Worm (Caenorhabditis elegans) whole organism, young adult: ENCODE results near the gene magu-4.

Experiments used
- B0019.2 ChIP-seq: fragments of 200-800 bp; sonication (Bioruptor generic); conservative IDR thresholded peaks from 2 replicates; pipeline ENCODE4 v1.3.6; 2022; ENCODE audit warnings: missing genetic modification reagents, missing genetic modification characterization, missing compliant biosample characterization
- B0336.3 ChIP-seq: fragments of 200-800 bp; sonication (Bioruptor generic); IDR thresholded peaks from 2 replicates; pipeline ENCODE4 v1.3.6; 2022; ENCODE audit warnings: missing genetic modification characterization, missing compliant biosample characterization
- D2030.7 ChIP-seq: fragments of 200-800 bp; sonication (Bioruptor generic); IDR thresholded peaks from 2 replicates; pipeline ENCODE4 v1.3.6; 2022; ENCODE audit warnings: missing genetic modification reagents, missing genetic modification characterization, missing compliant biosample characterization
- F39B2.1 ChIP-seq: fragments of 200-800 bp; sonication (Bioruptor generic); IDR thresholded peaks from 2 replicates; pipeline ENCODE4 v1.3.6; 2022; ENCODE audit warnings: missing genetic modification reagents, missing genetic modification characterization, missing compliant biosample characterization
- F49E8.2 ChIP-seq: sonication (generic microtip); optimal IDR thresholded peaks from 3 replicates; lab custom pipeline; 2017; ENCODE audit warnings: missing genetic modification characterization, mild to moderate bottlenecking, missing compliant biosample characterization, antibody characterized with exemption, moderate library complexity; ENCODE audit not compliant: insufficient read depth
- T07F8.4 ChIP-seq: sonication (generic microtip); optimal IDR thresholded peaks from 2 replicates; lab custom pipeline; 2016; ENCODE audit warnings: mild to moderate bottlenecking, missing genetic modification characterization, moderate library complexity, missing compliant biosample characterization
- Y56A3A.18 ChIP-seq: fragments of 200-800 bp; sonication (Bioruptor generic); IDR thresholded peaks from 2 replicates; pipeline ENCODE4 v1.3.6; 2022; ENCODE audit warnings: missing genetic modification reagents, missing genetic modification characterization, missing compliant biosample characterization
- Y95B8A.8 ChIP-seq: fragments of 200-800 bp; sonication (Bioruptor generic); IDR thresholded peaks from 2 replicates; pipeline ENCODE4 v1.3.6; 2022; ENCODE audit warnings: missing genetic modification reagents, missing genetic modification characterization, missing compliant biosample characterization
- atf-7 ChIP-seq: sonication (generic microtip); optimal IDR thresholded peaks from 2 replicates; lab custom pipeline; 2017; ENCODE audit warnings: mild to moderate bottlenecking, missing genetic modification characterization, missing compliant biosample characterization
- attf-5 ChIP-seq: fragments of 200-800 bp; sonication (Bioruptor generic); optimal IDR thresholded peaks from 2 replicates; lab custom pipeline; 2018; ENCODE audit warnings: mild to moderate bottlenecking, missing genetic modification characterization, missing compliant biosample characterization
- attf-6 ChIP-seq: fragments of 200-800 bp; sonication (Bioruptor generic); IDR thresholded peaks from 2 replicates; pipeline ENCODE4 v1.3.6; 2022; ENCODE audit warnings: missing genetic modification reagents, missing genetic modification characterization, missing compliant biosample characterization
- bed-1 ChIP-seq: fragments of 200-800 bp; sonication (Bioruptor generic); IDR thresholded peaks from 2 replicates; pipeline ENCODE4 v1.3.6; 2022; ENCODE audit warnings: missing genetic modification reagents, missing genetic modification characterization, missing compliant biosample characterization
- bed-2 ChIP-seq: fragments of 200-800 bp; sonication (Bioruptor generic); IDR thresholded peaks from 2 replicates; pipeline ENCODE4 v1.3.6; 2022; ENCODE audit warnings: missing genetic modification reagents, missing genetic modification characterization, missing compliant biosample characterization
- ceh-40 ChIP-seq: fragments of 200-800 bp; sonication (Bioruptor generic); IDR thresholded peaks from 2 replicates; pipeline ENCODE4 v1.3.6; 2022; ENCODE audit warnings: missing genetic modification characterization, missing compliant biosample characterization
- ceh-58 ChIP-seq: fragments of 200-800 bp; sonication (Bioruptor generic); IDR thresholded peaks from 2 replicates; pipeline ENCODE4 v1.3.6; 2022; ENCODE audit warnings: missing genetic modification characterization, missing compliant biosample characterization
- dox-1 ChIP-seq: fragments of 200-800 bp; sonication (Bioruptor generic); IDR thresholded peaks from 2 replicates; pipeline ENCODE4 v1.3.6; 2022; ENCODE audit warnings: missing genetic modification reagents, missing genetic modification characterization, missing compliant biosample characterization
- efl-1 ChIP-seq: fragments of 150-350 bp; optimal IDR thresholded peaks from 2 replicates; lab custom pipeline; 2014; ENCODE audit warnings: missing biosample characterization, missing genetic modification reagents, missing genetic modification characterization
- egl-18 ChIP-seq: fragments of 200-800 bp; sonication (Bioruptor generic); IDR thresholded peaks from 2 replicates; pipeline ENCODE4 v1.3.6; 2022; ENCODE audit warnings: missing genetic modification reagents, missing genetic modification characterization, missing compliant biosample characterization
- egrh-3 ChIP-seq: fragments of 200-800 bp; sonication (Bioruptor generic); IDR thresholded peaks from 2 replicates; pipeline ENCODE4 v1.3.6; 2022; ENCODE audit warnings: missing genetic modification reagents, missing genetic modification characterization, missing compliant biosample characterization
- fkh-3 ChIP-seq: sonication (generic microtip); optimal IDR thresholded peaks from 2 replicates; lab custom pipeline; 2016; ENCODE audit warnings: mild to moderate bottlenecking, missing genetic modification characterization, missing compliant biosample characterization
- gei-17 ChIP-seq: fragments of 200-800 bp; sonication (Bioruptor generic); optimal IDR thresholded peaks from 2 replicates; lab custom pipeline; 2018; ENCODE audit warnings: mild to moderate bottlenecking, missing genetic modification characterization, missing compliant biosample characterization
- him-1 ChIP-seq: sonication (generic microtip); optimal IDR thresholded peaks from 2 replicates; lab custom pipeline; 2016; ENCODE audit warnings: missing genotype, missing genetic modification reagents, missing genetic modification characterization, missing compliant biosample characterization
- hlh-12 ChIP-seq: sonication (generic microtip); optimal IDR thresholded peaks from 2 replicates; lab custom pipeline; 2016; ENCODE audit warnings: missing genetic modification characterization, missing compliant biosample characterization
- hsf-1 ChIP-seq: fragments of 200-800 bp; sonication (Bioruptor generic); IDR thresholded peaks from 2 replicates; pipeline ENCODE4 v1.3.6; 2022; ENCODE audit warnings: missing genetic modification reagents, missing genetic modification characterization, missing compliant biosample characterization
- lag-1 ChIP-seq: fragments of 200-800 bp; sonication (Bioruptor generic); IDR thresholded peaks from 2 replicates; pipeline ENCODE4 v1.3.6; 2022; ENCODE audit warnings: missing genetic modification reagents, missing genetic modification characterization, missing compliant biosample characterization
- lin-35 ChIP-seq, 3 experiments: fragments of 150-350 bp in 2 of 3; sonication (generic microtip) in 1 of 3; optimal IDR thresholded peaks; 2 replicates each; lab custom pipeline; 2014 to 2018; ENCODE audit warnings: missing biosample characterization in 3 of 3, missing genetic modification characterization in 3 of 3, missing genetic modification reagents in 3 of 3
- lin-40 ChIP-seq: sonication (generic microtip); optimal IDR thresholded peaks from 2 replicates; lab custom pipeline; 2016; ENCODE audit warnings: missing genetic modification characterization, mild to moderate bottlenecking, missing compliant biosample characterization, missing genotype, missing genetic modification reagents
- lin-54 ChIP-seq: fragments of 200-800 bp; sonication (Bioruptor generic); optimal IDR thresholded peaks from 2 replicates; lab custom pipeline; 2018; ENCODE audit warnings: mild to moderate bottlenecking, missing genetic modification characterization, missing compliant biosample characterization
- madf-10 ChIP-seq: sonication (generic microtip); optimal IDR thresholded peaks from 2 replicates; lab custom pipeline; 2016; ENCODE audit warnings: mild to moderate bottlenecking, missing genetic modification characterization, missing compliant biosample characterization
- mel-28 ChIP-seq: sonication (generic microtip); optimal IDR thresholded peaks from 2 replicates; lab custom pipeline; 2016; ENCODE audit warnings: borderline replicate concordance, mild to moderate bottlenecking, missing genetic modification characterization, missing compliant biosample characterization
- nfya-1 ChIP-seq: sonication (generic microtip); optimal IDR thresholded peaks from 2 replicates; lab custom pipeline; 2017; ENCODE audit warnings: antibody characterized with exemption, missing compliant biosample characterization, missing genetic modification characterization, borderline replicate concordance; ENCODE audit not compliant: insufficient read depth
- nhr-120 ChIP-seq: fragments of 200-800 bp; sonication (Bioruptor generic); IDR thresholded peaks from 2 replicates; pipeline ENCODE4 v1.3.6; 2022; ENCODE audit warnings: missing genetic modification characterization, missing compliant biosample characterization
- nhr-179 ChIP-seq: sonication (generic microtip); optimal IDR thresholded peaks from 2 replicates; lab custom pipeline; 2016; ENCODE audit warnings: mild to moderate bottlenecking, missing genetic modification characterization, missing compliant biosample characterization
- nhr-80 ChIP-seq: sonication (generic microtip); optimal IDR thresholded peaks from 2 replicates; lab custom pipeline; 2016; ENCODE audit warnings: missing genetic modification characterization, missing compliant biosample characterization
- nhr-90 ChIP-seq: sonication (generic microtip); optimal IDR thresholded peaks from 2 replicates; lab custom pipeline; 2016; ENCODE audit warnings: missing genotype, mild to moderate bottlenecking, missing genetic modification characterization, missing compliant biosample characterization
- pha-4 ChIP-seq: fragments of 150-350 bp; sonication (generic microtip); optimal IDR thresholded peaks from 2 replicates; lab custom pipeline; 2014; ENCODE audit warnings: missing biosample characterization, missing genetic modification reagents, missing genetic modification characterization
- rcor-1 ChIP-seq: fragments of 200-800 bp; sonication (Bioruptor generic); IDR thresholded peaks from 2 replicates; pipeline ENCODE4 v1.3.6; 2022; ENCODE audit warnings: missing genetic modification reagents, missing genetic modification characterization, missing compliant biosample characterization
- repo-1 ChIP-seq: sonication (generic microtip); optimal IDR thresholded peaks from 2 replicates; lab custom pipeline; 2017; ENCODE audit warnings: mild to moderate bottlenecking, missing genetic modification characterization, missing compliant biosample characterization
- sea-2 ChIP-seq: fragments of 200-800 bp; sonication (Bioruptor generic); IDR thresholded peaks from 2 replicates; pipeline ENCODE4 v1.3.6; 2022; ENCODE audit warnings: missing genetic modification characterization, missing compliant biosample characterization
- snpc-1.3 ChIP-seq: sonication (generic microtip); optimal IDR thresholded peaks from 2 replicates; lab custom pipeline; 2017; ENCODE audit warnings: missing genetic modification characterization, mild to moderate bottlenecking, missing compliant biosample characterization, antibody characterized with exemption, moderate library complexity, missing genotype, missing genetic modification reagents; ENCODE audit not compliant: insufficient read depth
- snpc-4 ChIP-seq, 5 experiments: fragments of 150-350 bp in 1 of 5; sonication (generic microtip) in 4 of 5; optimal IDR thresholded peaks; 2 replicates each; lab custom pipeline; 2014 to 2018; ENCODE audit warnings: missing genetic modification characterization in 5 of 5, missing biosample characterization in 3 of 5, antibody characterized with exemption in 2 of 5, mild to moderate bottlenecking in 2 of 5, missing compliant biosample characterization in 2 of 5, missing genotype in 2 of 5, moderate library complexity in 2 of 5, missing genetic modification reagents in 1 of 5
- tbp1 ChIP-seq: fragments of 200-800 bp; sonication (Bioruptor generic); optimal IDR thresholded peaks from 2 replicates; lab custom pipeline; 2018; ENCODE audit warnings: mild to moderate bottlenecking, missing genetic modification characterization, missing compliant biosample characterization
- tbx-9 ChIP-seq: sonication (generic microtip); optimal IDR thresholded peaks from 2 replicates; lab custom pipeline; 2016; ENCODE audit warnings: borderline replicate concordance, missing genetic modification characterization, inconsistent platforms, missing compliant biosample characterization
- tlf-1 ChIP-seq: fragments of 200-800 bp; sonication (Bioruptor generic); optimal IDR thresholded peaks from 2 replicates; lab custom pipeline; 2018; ENCODE audit warnings: mild to moderate bottlenecking, missing genetic modification characterization, missing compliant biosample characterization
- unc-62 ChIP-seq: fragments of 150-350 bp; optimal IDR thresholded peaks from 2 replicates; lab custom pipeline; 2014; ENCODE audit warnings: missing biosample characterization, missing genetic modification reagents, missing genetic modification characterization
- zfh-2 ChIP-seq: fragments of 200-800 bp; sonication (Bioruptor generic); conservative IDR thresholded peaks from 2 replicates; pipeline ENCODE4 v1.3.6; 2022; ENCODE audit warnings: missing genetic modification reagents, missing genetic modification characterization, missing compliant biosample characterization
- ztf-25 ChIP-seq: fragments of 200-800 bp; sonication (Bioruptor generic); IDR thresholded peaks from 2 replicates; pipeline ENCODE4 v1.3.6; 2022; ENCODE audit warnings: missing genetic modification reagents, missing genetic modification characterization, missing compliant biosample characterization
- ztf-28 ChIP-seq: fragments of 200-800 bp; sonication (Bioruptor generic); IDR thresholded peaks from 2 replicates; pipeline ENCODE4 v1.3.6; 2022; ENCODE audit warnings: missing genetic modification reagents, missing genetic modification characterization, missing compliant biosample characterization
- ztf-6 ChIP-seq: fragments of 200-800 bp; sonication (Bioruptor generic); IDR thresholded peaks from 2 replicates; pipeline ENCODE4 v1.3.6; 2022; ENCODE audit warnings: missing genetic modification reagents, missing genetic modification characterization, missing compliant biosample characterization

magu-4 gene

ce11 chrIV:9989416-9989815 lies 20.1 kb upstream of the magu-4 start:
- TF ChIP-seq attf-5 (no peak), atf-7 (tag; lab: Kevin White, UChicago) (no peak), dox-1 (GFP tag; lab: Robert Waterston, UW) (no peak), ztf-28 (GFP tag; lab: Robert Waterston, UW) (no peak), fkh-3 (tag; lab: Kevin White, UChicago) (no peak), repo-1 (tag; lab: Kevin White, UChicago) (no peak), ceh-40 (GFP tag; lab: Robert Waterston, UW) (no peak), B0019.2 (GFP tag; lab: Robert Waterston, UW) (no peak), T07F8.4 (tag; lab: Kevin White, UChicago) (no peak), tbx-9 (tag; lab: Kevin White, UChicago) (no peak), snpc-1.3 (tag; lab: Kevin White, UChicago) (no peak), F49E8.2 (no peak), nhr-90 (tag; lab: Kevin White, UChicago) (no peak), efl-1 (GFP tag; lab: Kevin White, UChicago) (no peak), nfya-1 (tag; lab: Kevin White, UChicago) (no peak), tlf-1 (GFP tag; lab: Kevin White, UChicago) (peak; percentile 36), hlh-12 (tag; lab: Kevin White, UChicago) (no peak), bed-2 (no peak), B0336.3 (GFP tag; lab: Robert Waterston, UW) (peak; percentile 70), F39B2.1 (GFP tag; lab: Robert Waterston, UW) (no peak), madf-10 (no peak), lin-40 (tag; lab: Kevin White, UChicago) (no peak), rcor-1 (GFP tag; lab: Robert Waterston, UW) (no peak), zfh-2 (GFP tag; lab: Robert Waterston, UW) (no peak), ceh-58 (GFP tag; lab: Robert Waterston, UW) (no peak), unc-62 (GFP tag; lab: Kevin White, UChicago) (no peak), egrh-3 (GFP tag; lab: Robert Waterston, UW) (no peak), pha-4 (tag; lab: Kevin White, UChicago) (no peak), tbp1 (GFP tag; lab: Kevin White, UChicago) (peak; percentile 10), egl-18 (GFP tag; lab: Robert Waterston, UW) (no peak), ztf-25 (GFP tag; lab: Robert Waterston, UW) (no peak), Y95B8A.8 (no peak), him-1 (tag; lab: Kevin White, UChicago) (peak; percentile 43), attf-6 (no peak), bed-1 (GFP tag; lab: Robert Waterston, UW) (no peak), nhr-179 (tag; lab: Kevin White, UChicago) (no peak), gei-17 (GFP tag; lab: Kevin White, UChicago) (no peak), mel-28 (no peak), lag-1 (GFP tag; lab: Robert Waterston, UW) (no peak), nhr-120 (no peak), Y56A3A.18 (GFP tag; lab: Robert Waterston, UW) (no peak), ztf-6 (no peak), lin-35 (GFP tag; optimal IDR thresholded peaks at IDR 0.05; lab: Kevin White, UChicago) (no peak), hsf-1 (GFP tag; lab: Robert Waterston, UW) (no peak), snpc-4 (GFP tag; optimal IDR thresholded peaks at IDR 0.05; lab: Kevin White, UChicago) (no peak), snpc-4 (tag; optimal IDR thresholded peaks at IDR 0.05; lab: Kevin White, UChicago) (no peak), sea-2 (no peak), nhr-80 (tag; lab: Kevin White, UChicago) (no peak), D2030.7 (GFP tag; lab: Robert Waterston, UW) (no peak), lin-54 (GFP tag; lab: Kevin White, UChicago) (peak; percentile 5)
